Fruit fly (Drosophila melanogaster) whole organism, adult: ENCODE results near the gene Vps15.
A peak's percentile ranks its signal among the peaks of the same experiment; 100 is the strongest.

ENCODE experiments used
- CG12768 ChIP-seq: fragments of 200-800 bp; sonication (Bioruptor generic); optimal IDR thresholded peaks from 2 replicates; lab custom pipeline; 2017; ENCODE audit warnings: missing biosample characterization, missing genetic modification characterization, mild to moderate bottlenecking, moderate library complexity, missing genetic modification reagents
- CG14711 ChIP-seq: fragments of 200-800 bp; sonication (Bioruptor generic); optimal IDR thresholded peaks from 2 replicates; lab custom pipeline; 2018; ENCODE audit warnings: missing biosample characterization, mild to moderate bottlenecking, missing genetic modification characterization, moderate library complexity
- CG5204 ChIP-seq: fragments of 200-800 bp; sonication (Bioruptor generic); optimal IDR thresholded peaks from 2 replicates; lab custom pipeline; 2016; ENCODE audit warnings: missing biosample characterization, missing genetic modification characterization
- Clk ChIP-seq: fragments of 200-800 bp; sonication (Bioruptor generic); optimal IDR thresholded peaks from 2 replicates; lab custom pipeline; 2017; ENCODE audit warnings: missing biosample characterization, missing genetic modification characterization
- Crg-1 ChIP-seq: fragments of 200-800 bp; sonication (Bioruptor generic); optimal IDR thresholded peaks from 2 replicates; lab custom pipeline; 2016; ENCODE audit warnings: missing biosample characterization, missing genetic modification characterization
- Hr96 ChIP-seq: fragments of 200-800 bp; sonication (Bioruptor generic); optimal IDR thresholded peaks from 2 replicates; lab custom pipeline; 2016; ENCODE audit warnings: missing biosample characterization, missing genetic modification characterization
- Mnt ChIP-seq: fragments of 200-800 bp; sonication (Bioruptor generic); optimal IDR thresholded peaks from 2 replicates; lab custom pipeline; 2016; ENCODE audit warnings: missing biosample characterization, mild to moderate bottlenecking, missing genetic modification characterization
- cnc ChIP-seq, 2 experiments: fragments of >200 bp; optimal IDR thresholded peaks; 2 replicates each; lab custom pipeline; 2017
- kay ChIP-seq: fragments of 200-800 bp; sonication (Bioruptor generic); peaks from one replicate; lab custom pipeline; 2016; ENCODE audit warnings: missing biosample characterization, missing genetic modification characterization, borderline replicate concordance
- ovo ChIP-seq: fragments of 200-800 bp; sonication (Bioruptor generic); optimal IDR thresholded peaks from 2 replicates; lab custom pipeline; 2016; ENCODE audit warnings: missing biosample characterization, missing genetic modification characterization
- pad ChIP-seq: fragments of 200-800 bp; sonication (Bioruptor generic); optimal IDR thresholded peaks from 3 replicates; lab custom pipeline; 2017; ENCODE audit warnings: missing biosample characterization, missing genetic modification characterization, mild to moderate bottlenecking, moderate library complexity, missing genetic modification reagents
- toe ChIP-seq: fragments of 200-800 bp; sonication (Bioruptor generic); optimal IDR thresholded peaks from 2 replicates; lab custom pipeline; 2016; ENCODE audit warnings: missing biosample characterization, missing genetic modification characterization

- no peak for TF ChIP-seq Clk
- TF ChIP-seq CG14711 (tag; lab: Kevin White, UChicago): peak; percentile 63
- TF ChIP-seq kay (GFP tag; lab: Kevin White, UChicago): no peak
- TF ChIP-seq Hr96 (GFP tag; lab: Kevin White, UChicago): no peak
- no peak for TF ChIP-seq Crg-1
- peak; percentile 9 for TF ChIP-seq toe
- TF ChIP-seq ovo (GFP tag; lab: Kevin White, UChicago): peak; percentile 31
- TF ChIP-seq CG5204 (GFP tag; lab: Kevin White, UChicago): no peak
- peak; percentile 64 for TF ChIP-seq CG12768 (GFP tag; lab: Kevin White, UChicago)
- TF ChIP-seq pad: peak; percentile 9
- TF ChIP-seq Mnt: peak; percentile 61
- TF ChIP-seq cnc (optimal IDR thresholded peaks at IDR 0.05; lab: Kevin White, UChicago): no peak
These were observed 8.2 kb downstream of the Vps15 start, which contains the start of gene pum for dm6 chr3R:9237268-9238091.
